Worm (Caenorhabditis elegans): ENCODE measurements around the gene Y53G8AR.5.
A peak's percentile ranks its signal among the peaks of the same experiment; 100 is the strongest.

Gene Y53G8AR.5

DNA sequence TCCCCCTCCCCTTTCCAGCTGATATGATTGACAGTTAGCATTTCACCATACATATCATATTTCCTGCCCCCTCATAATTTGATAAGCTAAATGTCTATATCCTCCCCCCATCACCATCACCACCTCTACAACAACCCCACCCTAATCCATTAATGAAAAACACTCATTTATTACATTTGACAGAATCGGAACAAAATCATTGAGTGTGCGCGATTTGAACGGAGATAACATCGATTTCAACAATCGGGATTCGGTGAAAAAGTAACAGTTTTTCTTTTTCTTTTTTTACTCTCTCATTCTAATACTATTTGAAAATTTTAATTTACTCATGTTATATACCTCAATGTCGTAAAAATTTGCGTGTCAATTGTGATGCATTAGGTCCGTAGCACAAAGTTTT lies 48.6 kb downstream of the Y53G8AR.5 start:
- TF ChIP-seq sox-4 (tag; optimal IDR thresholded peaks at IDR 0.05) (no peak), ceh-90 (tag; optimal IDR thresholded peaks at IDR 0.05) (no peak), Y116A8C.19 (tag; optimal IDR thresholded peaks at IDR 0.05; ENCODE audit: borderline replicate concordance) (no peak), unc-30 (tag; optimal IDR thresholded peaks at IDR 0.05) (no peak), nhr-12 (tag; optimal IDR thresholded peaks at IDR 0.05) (no peak), jun-1 (tag; optimal IDR thresholded peaks at IDR 0.05) (no peak), sptf-1 (tag; optimal IDR thresholded peaks at IDR 0.05) (no peak), snpc-4 (tag; optimal IDR thresholded peaks at IDR 0.05) (no peak), ets-5 (GFP tag; IDR thresholded peaks at IDR 0.05) (no peak), nhr-71 (tag; optimal IDR thresholded peaks at IDR 0.05) (no peak), unc-86 (tag; optimal IDR thresholded peaks at IDR 0.05) (no peak), ceh-82 (tag; optimal IDR thresholded peaks at IDR 0.05) (no peak), pax-3 (tag; optimal IDR thresholded peaks at IDR 0.05) (no peak), efl-1 (optimal IDR thresholded peaks at IDR 0.05) (no peak), efl-1 (GFP tag; optimal IDR thresholded peaks at IDR 0.05 in 1 of 2) (peak in 1 of 2 experiments; percentile 83), ama-1 (optimal IDR thresholded peaks at IDR 0.05) (no peak), lin-14 (GFP tag; optimal IDR thresholded peaks at IDR 0.05) (peak; percentile 34), vab-15 (tag; optimal IDR thresholded peaks at IDR 0.05) (no peak), nhr-85 (tag) (peak; percentile 51), lir-3 (tag; optimal IDR thresholded peaks at IDR 0.05; ENCODE audit: poor library complexity) (no peak), skn-1 (tag; optimal IDR thresholded peaks at IDR 0.05) (no peak), blmp-1 (tag; optimal IDR thresholded peaks at IDR 0.05) (peak; percentile 69), mef-2 (tag; optimal IDR thresholded peaks at IDR 0.05) (no peak), nhr-84 (tag; optimal IDR thresholded peaks at IDR 0.05) (no peak), fkh-8 (tag; optimal IDR thresholded peaks at IDR 0.05) (no peak)

DNA sequence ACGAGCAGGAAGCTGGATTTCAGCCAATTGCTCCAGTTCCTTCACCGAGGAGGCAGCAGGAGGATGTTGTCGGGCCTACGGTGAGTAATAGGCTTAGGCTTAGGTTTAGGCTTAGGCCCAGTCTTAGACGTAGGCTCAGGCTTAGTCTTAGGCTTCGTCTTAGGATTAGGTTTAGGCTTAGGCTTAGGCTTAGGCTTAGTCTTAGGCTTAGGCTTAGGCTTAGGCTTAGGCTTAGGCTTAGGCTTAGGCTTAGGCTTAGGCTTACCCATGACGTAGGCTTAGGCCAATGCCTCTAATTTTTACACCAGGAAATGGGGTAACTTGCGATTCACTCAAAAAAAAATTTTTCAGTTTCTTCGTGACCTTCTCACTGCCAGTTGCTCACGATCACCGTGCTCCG lies 49.4 kb downstream of the Y53G8AR.5 start:
- TF ChIP-seq unc-62 (GFP tag; optimal IDR thresholded peaks at IDR 0.05) (no peak), dpl-1 (GFP tag; optimal IDR thresholded peaks at IDR 0.05) (no peak), C04F5.9 (tag; optimal IDR thresholded peaks at IDR 0.05) (no peak), lin-39 (tag; optimal IDR thresholded peaks at IDR 0.05) (no peak), ceh-82 (tag; optimal IDR thresholded peaks at IDR 0.05) (no peak), ama-1 (optimal IDR thresholded peaks at IDR 0.05) (no peak), irx-1 (tag; optimal IDR thresholded peaks at IDR 0.05) (no peak), zag-1 (tag; optimal IDR thresholded peaks at IDR 0.05) (no peak), elt-2 (tag; optimal IDR thresholded peaks at IDR 0.05) (no peak), C16A3.4 (tag; optimal IDR thresholded peaks at IDR 0.05) (no peak)

DNA sequence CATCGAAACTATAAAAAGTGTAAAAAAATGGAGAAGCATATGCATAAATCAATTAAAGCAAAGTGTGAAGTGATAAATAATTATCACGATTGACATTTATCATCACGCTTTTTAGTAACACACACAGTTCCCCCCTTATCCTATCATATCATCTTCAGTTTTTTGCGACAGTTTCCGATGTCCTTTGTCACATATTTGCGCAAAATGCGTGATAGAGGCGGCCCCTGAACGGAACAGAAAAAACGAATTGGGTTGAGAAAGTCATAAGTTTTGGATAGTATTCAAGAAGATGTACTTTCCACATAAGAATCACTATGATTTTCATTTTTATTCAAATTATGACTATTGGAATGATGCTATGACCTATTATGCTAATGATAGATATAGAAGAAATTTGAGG lies 51.8 kb downstream of the Y53G8AR.5 start:
- TF ChIP-seq C34B4.2 (tag; optimal IDR thresholded peaks at IDR 0.05) (no peak), aly-2 (tag; optimal IDR thresholded peaks at IDR 0.05) (no peak), egl-13 (tag; optimal IDR thresholded peaks at IDR 0.05) (no peak), sup-37 (GFP tag; optimal IDR thresholded peaks at IDR 0.05) (no peak), unc-62 (GFP tag; optimal IDR thresholded peaks at IDR 0.05) (no peak), dpl-1 (GFP tag; optimal IDR thresholded peaks at IDR 0.05) (no peak), blmp-1 (tag; optimal IDR thresholded peaks at IDR 0.05) (peak; percentile 71), nhr-85 (tag) (no peak), efl-3 (GFP tag; optimal IDR thresholded peaks at IDR 0.05) (no peak), aha-1 (tag; optimal IDR thresholded peaks at IDR 0.05) (no peak), mdl-1 (tag; optimal IDR thresholded peaks at IDR 0.05) (no peak), zag-1 (tag; optimal IDR thresholded peaks at IDR 0.05) (no peak), ceh-82 (tag; optimal IDR thresholded peaks at IDR 0.05) (no peak), lin-14 (GFP tag; optimal IDR thresholded peaks at IDR 0.05) (peak; percentile 56), lin-39 (tag; optimal IDR thresholded peaks at IDR 0.05) (no peak), elt-3 (tag; optimal IDR thresholded peaks at IDR 0.05) (peak in 3 of 6 experiments; percentile 2 to 35 (median 9)), pqm-1 (tag; optimal IDR thresholded peaks at IDR 0.05) (no peak), sptf-1 (tag; optimal IDR thresholded peaks at IDR 0.05) (no peak), C04F5.9 (tag; optimal IDR thresholded peaks at IDR 0.05) (no peak)
